Worm (Caenorhabditis elegans) whole organism, mixed stage, embryonic: ENCODE measurements around the gene dyn-1.

Experiments used
- blmp-1 ChIP-seq: fragments of 150-350 bp; optimal IDR thresholded peaks from 2 replicates; lab custom pipeline; 2014; ENCODE audit warnings: missing biosample characterization, missing genetic modification characterization
- mep-1 ChIP-seq: fragments of 150-350 bp; optimal IDR thresholded peaks from 2 replicates; lab custom pipeline; 2017; ENCODE audit warnings: missing biosample characterization, missing genetic modification reagents, missing genetic modification characterization, inconsistent platforms
- nhr-76 ChIP-seq: sonication (generic microtip); optimal IDR thresholded peaks from 2 replicates; lab custom pipeline; 2017; ENCODE audit warnings: missing biosample characterization, missing genetic modification characterization
- pha-4 ChIP-seq: fragments of 150-350 bp; optimal IDR thresholded peaks from 2 replicates; lab custom pipeline; 2018; ENCODE audit warnings: missing biosample characterization, missing genetic modification reagents, missing genetic modification characterization
- sem-2 ChIP-seq: fragments of 200-800 bp; sonication (Bioruptor generic); optimal IDR thresholded peaks from 2 replicates; lab custom pipeline; 2018; ENCODE audit warnings: mild to moderate bottlenecking, missing genetic modification characterization, missing compliant biosample characterization
- snpc-4 ChIP-seq: fragments of 150-350 bp; optimal IDR thresholded peaks from 2 replicates; lab custom pipeline; 2014; ENCODE audit warnings: missing biosample characterization, missing genetic modification characterization
- sptf-1 ChIP-seq: sonication (generic microtip); optimal IDR thresholded peaks from 2 replicates; lab custom pipeline; 2017; ENCODE audit warnings: mild to moderate bottlenecking, missing genetic modification characterization, moderate library complexity, missing compliant biosample characterization
- unc-39 ChIP-seq: fragments of 150-350 bp; optimal IDR thresholded peaks from 2 replicates; lab custom pipeline; 2014; ENCODE audit warnings: missing biosample characterization, missing genetic modification characterization

DNA sequence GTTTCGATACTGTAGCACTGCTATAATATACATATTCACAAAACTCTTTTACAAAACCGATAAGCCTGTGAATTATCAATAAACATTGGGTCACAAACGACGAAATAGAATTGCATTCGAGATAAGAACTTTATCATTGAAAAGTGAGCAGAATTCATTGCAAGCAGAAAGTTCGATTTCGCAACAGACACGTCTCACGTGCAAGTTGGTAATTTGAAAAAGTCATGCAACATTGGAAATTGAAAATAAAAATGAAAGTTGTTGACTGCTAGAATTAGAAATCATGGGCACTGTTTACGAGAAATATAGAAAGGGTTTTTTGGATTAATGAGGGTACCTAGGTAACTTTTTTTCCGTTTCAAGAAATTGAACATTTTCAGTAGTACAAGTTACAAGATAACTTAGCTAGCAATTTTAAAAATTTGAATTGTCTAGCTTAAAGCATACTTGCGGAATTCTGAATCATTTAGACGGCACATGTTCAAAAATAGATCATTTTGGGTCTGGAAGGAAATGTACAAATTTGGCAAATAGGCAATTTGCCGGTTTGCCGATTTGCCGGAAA lies 41.9 kb downstream of the dyn-1 start:
- no peak for TF ChIP-seq pha-4 (tag; lab: Kevin White, UChicago)
- no peak for TF ChIP-seq snpc-4
- no peak for TF ChIP-seq unc-39
- TF ChIP-seq mep-1, result no peak
- TF ChIP-seq sem-2, result no peak
- no peak for TF ChIP-seq blmp-1 (tag; lab: Kevin White, UChicago)
- TF ChIP-seq sptf-1 (tag; lab: Kevin White, UChicago), result no peak
- TF ChIP-seq nhr-76 (tag; lab: Kevin White, UChicago), result no peak
